Fruit fly (Drosophila melanogaster): ENCODE data around the gene CG15822.
A peak's percentile ranks its signal among the peaks of the same experiment; 100 is the strongest.

The CG15822 gene

dm6 chr3L:2151588-2152372, 11.9 kb downstream of the CG15822 start, which contains the start of gene zormin (continued):
- TF ChIP-seq CG18262 (tag; optimal IDR thresholded peaks at IDR 0.05) (peak; percentile 23), CrebB (tag; optimal IDR thresholded peaks at IDR 0.05) (no peak), NfI (GFP tag; optimal IDR thresholded peaks at IDR 0.05) (no peak), gsb (GFP tag; IDR thresholded peaks at IDR 0.05) (no peak), CG10979 (tag; optimal IDR thresholded peaks at IDR 0.05) (peak; percentile 19), tin (GFP tag; optimal IDR thresholded peaks at IDR 0.05) (peak; percentile 16), bab2 (GFP tag; optimal IDR thresholded peaks at IDR 0.05) (peak; percentile 59), BEAF-32 (GFP tag; optimal IDR thresholded peaks at IDR 0.05) (no peak), slp2 (GFP tag; optimal IDR thresholded peaks at IDR 0.05) (peak; percentile 26), tgo (GFP tag; IDR thresholded peaks at IDR 0.05) (peak; percentile 61; the same call in 2 of the 3 replicates), dysf (GFP tag; IDR thresholded peaks at IDR 0.05) (peak; percentile 55; the same call in 2 of the 3 replicates), sisA (GFP tag; IDR thresholded peaks at IDR 0.05) (peak; percentile 75), CG16863 (GFP tag; optimal IDR thresholded peaks at IDR 0.05) (no peak), CG34376 (GFP tag; optimal IDR thresholded peaks at IDR 0.05) (peak; percentile 15), CG15696 (tag; optimal IDR thresholded peaks at IDR 0.05) (no peak), CG8290 (GFP tag; optimal IDR thresholded peaks at IDR 0.05) (no peak), CG8290 (tag; optimal IDR thresholded peaks at IDR 0.05) (peak in 1 of 2 experiments; percentile 21), CG12104 (GFP tag; optimal IDR thresholded peaks at IDR 0.05) (no peak), Hsf (GFP tag; optimal IDR thresholded peaks at IDR 0.05) (peak; percentile 15), gcm (GFP tag; optimal IDR thresholded peaks at IDR 0.05) (peak; percentile 20), H2.0 (GFP tag; IDR thresholded peaks at IDR 0.05) (peak; percentile 21; the same call in 1 of the 2 replicates), CG4360 (GFP tag; IDR thresholded peaks at IDR 0.05) (0 out of 2 replicates have a peak, but pooled peaks have one; percentile 5), insv (GFP tag; optimal IDR thresholded peaks at IDR 0.05) (no peak), oc (tag; optimal IDR thresholded peaks at IDR 0.05) (peak; percentile 33), onecut (GFP tag; IDR thresholded peaks at IDR 0.05) (peak; percentile 7), jigr1 (GFP tag; IDR thresholded peaks at IDR 0.05) (no peak), corto (GFP tag; optimal IDR thresholded peaks at IDR 0.05) (peak; percentile 39), Ets65A (GFP tag) (peak; percentile 71), CG11504 (tag; optimal IDR thresholded peaks at IDR 0.05) (peak; percentile 66), CG4820 (GFP tag; optimal IDR thresholded peaks at IDR 0.05) (peak; percentile 38), lilli (GFP tag; optimal IDR thresholded peaks at IDR 0.05) (no peak), bsh (GFP tag; optimal IDR thresholded peaks at IDR 0.05) (peak; percentile 28 to 31), kni (GFP tag; optimal IDR thresholded peaks at IDR 0.05) (peak; percentile 27), Dp (GFP tag; optimal IDR thresholded peaks at IDR 0.05) (peak; percentile 20), CG4424 (GFP tag; optimal IDR thresholded peaks at IDR 0.05) (peak; percentile 32), Dbx (GFP tag; IDR thresholded peaks at IDR 0.05) (peak; percentile 5; the same call in 1 of the 3 replicates), Ravus (GFP tag; IDR thresholded peaks at IDR 0.05) (no peak), fd102C (GFP tag; optimal IDR thresholded peaks at IDR 0.05) (no peak), Doc2 (GFP tag; IDR thresholded peaks at IDR 0.05) (no peak), ttk (GFP tag; IDR thresholded peaks at IDR 0.05) (0 out of 2 replicates have a peak, but pooled peaks have one; percentile 28), ssp (GFP tag; IDR thresholded peaks at IDR 0.05) (no peak), Rx (GFP tag; IDR thresholded peaks at IDR 0.05) (0 out of 2 replicates have a peak, but pooled peaks have one; percentile 26), maf-S (GFP tag; optimal IDR thresholded peaks at IDR 0.05) (no peak), CG17361 (GFP tag; IDR thresholded peaks at IDR 0.05) (0 out of 3 replicates have a peak, but pooled peaks have one; percentile 26), phol (tag; optimal IDR thresholded peaks at IDR 0.05) (peak; percentile 55), HHEX (GFP tag; optimal IDR thresholded peaks at IDR 0.05) (peak; percentile 8), CG5180 (GFP tag; optimal IDR thresholded peaks at IDR 0.05) (peak; percentile 95), scrt (GFP tag; optimal IDR thresholded peaks at IDR 0.05) (no peak), CG10543 (GFP tag; optimal IDR thresholded peaks at IDR 0.05) (peak; percentile 41)

All from whole organism, embryonic.